Fruit fly (Drosophila melanogaster): ENCODE results near the gene CG14223.

CG14223 gene

DNA sequence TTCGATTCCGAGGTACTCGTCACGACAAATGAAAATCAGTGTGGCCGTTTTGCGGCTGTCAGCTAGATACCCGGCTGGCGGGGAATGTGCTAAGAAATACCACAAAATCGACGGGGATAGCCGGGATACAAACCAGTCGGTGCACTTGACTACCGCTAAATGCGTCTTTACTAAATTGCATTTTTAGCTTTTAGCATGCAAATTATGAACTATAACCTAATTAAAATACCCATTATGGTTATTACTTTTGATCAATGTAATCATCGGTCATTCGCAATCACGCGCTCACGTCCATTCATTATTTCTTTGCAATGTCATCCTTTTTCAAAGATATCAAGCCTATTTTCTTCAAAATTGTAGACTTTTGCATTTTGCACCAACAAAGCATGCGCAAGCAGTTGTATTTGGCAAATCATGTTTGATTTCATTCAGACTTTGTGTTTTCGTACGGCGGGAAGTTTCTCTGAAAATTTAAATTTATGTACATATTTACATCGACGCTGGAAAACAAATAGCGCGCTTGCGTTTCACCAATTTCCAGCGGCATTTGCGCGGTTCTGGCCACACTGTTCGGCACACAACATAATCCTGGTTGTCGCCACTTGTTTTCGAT lies 25.3 kb downstream of the CG14223 start, which contains the start of gene Rcd-1 (continued):
- TF ChIP-seq kni (GFP tag; optimal IDR thresholded peaks at IDR 0.05) = peak; percentile 2
- TF ChIP-seq chm (GFP tag; IDR thresholded peaks at IDR 0.05) = no peak
- peak; percentile 20 for TF ChIP-seq CG2116 (GFP tag; optimal IDR thresholded peaks at IDR 0.05)
- no peak for TF ChIP-seq seq (GFP tag; IDR thresholded peaks at IDR 0.05)
- TF ChIP-seq cwo (GFP tag; optimal IDR thresholded peaks at IDR 0.05) = no peak
- TF ChIP-seq CG8290 (GFP tag; optimal IDR thresholded peaks at IDR 0.05) = no peak
- peak in 1 of 2 experiments; percentile 35 for TF ChIP-seq CG8290 (tag; optimal IDR thresholded peaks at IDR 0.05)
- TF ChIP-seq CG1024 (GFP tag; IDR thresholded peaks at IDR 0.05) = no peak
- no peak for TF ChIP-seq exex (tag; optimal IDR thresholded peaks at IDR 0.05)
- no peak for TF ChIP-seq Dip3 (GFP tag; optimal IDR thresholded peaks at IDR 0.05)
- no peak for TF ChIP-seq nau (GFP tag; optimal IDR thresholded peaks at IDR 0.05)
- TF ChIP-seq D19B (GFP tag; optimal IDR thresholded peaks at IDR 0.05) = no peak
- TF ChIP-seq CG1792 (GFP tag; optimal IDR thresholded peaks at IDR 0.05) = no peak
- no peak for TF ChIP-seq CG3281 (GFP tag; optimal IDR thresholded peaks at IDR 0.05)
- TF ChIP-seq CrebB (tag; optimal IDR thresholded peaks at IDR 0.05) = no peak
- no peak for TF ChIP-seq Fer2 (tag; optimal IDR thresholded peaks at IDR 0.05)
- no peak for TF ChIP-seq fd96Cb (tag; optimal IDR thresholded peaks at IDR 0.05)
- no peak for TF ChIP-seq cas (GFP tag; IDR thresholded peaks at IDR 0.05)
- TF ChIP-seq gt (GFP tag; IDR thresholded peaks at IDR 0.05) = no peak
- TF ChIP-seq CG10462 (GFP tag; optimal IDR thresholded peaks at IDR 0.05) = no peak
- peak; percentile 37 for TF ChIP-seq Ets97D (GFP tag; optimal IDR thresholded peaks at IDR 0.05)
- TF ChIP-seq gcm (GFP tag; optimal IDR thresholded peaks at IDR 0.05) = no peak
- no peak for TF ChIP-seq Hr39 (optimal IDR thresholded peaks at IDR 0.05)
- TF ChIP-seq CG7928 (GFP tag; optimal IDR thresholded peaks at IDR 0.05) = no peak
- no peak for TF ChIP-seq Jarid2 (GFP tag; optimal IDR thresholded peaks at IDR 0.05)
- peak; percentile 51 for TF ChIP-seq Lhr (GFP tag; optimal IDR thresholded peaks at IDR 0.05)
- no peak for TF ChIP-seq CG13624 (GFP tag; optimal IDR thresholded peaks at IDR 0.05)
- TF ChIP-seq stwl (tag; optimal IDR thresholded peaks at IDR 0.05) = no peak
- TF ChIP-seq amos (GFP tag; IDR thresholded peaks at IDR 0.05; ENCODE audit: partially characterized antibody) = no peak; the same call in 1 of the 2 replicates
- TF ChIP-seq CG34422 (GFP tag; IDR thresholded peaks at IDR 0.05) = no peak
- TF ChIP-seq CG11560 (tag; IDR thresholded peaks at IDR 0.05) = no peak
- TF ChIP-seq zfh2 (GFP tag; optimal IDR thresholded peaks at IDR 0.05) = no peak
- TF ChIP-seq CG3838 (GFP tag; optimal IDR thresholded peaks at IDR 0.05) = no peak
- no peak for TF ChIP-seq CG17328 (GFP tag; IDR thresholded peaks at IDR 0.05)
- TF ChIP-seq fu2 (GFP tag; optimal IDR thresholded peaks at IDR 0.05) = no peak
- TF ChIP-seq toy (GFP tag; IDR thresholded peaks at IDR 0.05) = no peak
- TF ChIP-seq Gug (GFP tag; IDR thresholded peaks at IDR 0.05) = no peak
- peak; percentile 22 for TF ChIP-seq CG33557 (GFP tag; optimal IDR thresholded peaks at IDR 0.05)
- TF ChIP-seq abd-A (tag; optimal IDR thresholded peaks at IDR 0.05) = no peak
- no peak for TF ChIP-seq CG6175 (GFP tag; IDR thresholded peaks at IDR 0.05)
- no peak for TF ChIP-seq Antp (GFP tag; optimal IDR thresholded peaks at IDR 0.05)
- no peak for TF ChIP-seq ash1 (GFP tag; optimal IDR thresholded peaks at IDR 0.05)
- TF ChIP-seq bowl (GFP tag; IDR thresholded peaks at IDR 0.05) = no peak
- no peak for TF ChIP-seq CG9609 (GFP tag; optimal IDR thresholded peaks at IDR 0.05)
- no peak for TF ChIP-seq disco-r (GFP tag; optimal IDR thresholded peaks at IDR 0.05)
- TF ChIP-seq CG10147 (GFP tag; optimal IDR thresholded peaks at IDR 0.05) = no peak
- TF ChIP-seq CG2202 (tag; optimal IDR thresholded peaks at IDR 0.05) = no peak
- TF ChIP-seq HHEX (GFP tag; optimal IDR thresholded peaks at IDR 0.05) = no peak
- TF ChIP-seq CG3847 (GFP tag; IDR thresholded peaks at IDR 0.05) = peak; percentile 15; the same call in 1 of the 2 replicates
- TF ChIP-seq jumu (GFP tag; optimal IDR thresholded peaks at IDR 0.05) = no peak
- peak; percentile 51 for TF ChIP-seq Dref (GFP tag; IDR thresholded peaks at IDR 0.05)
- no peak for TF ChIP-seq esg (GFP tag; conservative IDR thresholded peaks at IDR 0.05)

Data from whole organism, embryonic.